Worm (Caenorhabditis elegans) whole organism, L2 larva: ENCODE measurements around the gene C14A4.7.

Experiments used
- C34F6.9 ChIP-seq: fragments of 150-350 bp; optimal IDR thresholded peaks from 2 replicates; lab custom pipeline; 2014; ENCODE audit warnings: missing biosample characterization, missing genetic modification characterization
- F13H6.1 ChIP-seq: sonication (generic microtip); optimal IDR thresholded peaks from 2 replicates; lab custom pipeline; 2016; ENCODE audit warnings: missing genetic modification characterization, missing compliant biosample characterization
- R02D3.7 ChIP-seq: fragments of 150-350 bp; optimal IDR thresholded peaks from 2 replicates; lab custom pipeline; 2014; ENCODE audit warnings: missing biosample characterization, missing genetic modification characterization
- Y55F3AM.14 ChIP-seq: fragments of 200-800 bp; sonication (Bioruptor generic); optimal IDR thresholded peaks from 2 replicates; lab custom pipeline; 2018; ENCODE audit warnings: mild to moderate bottlenecking, missing genetic modification characterization, missing compliant biosample characterization
- ZK546.5 ChIP-seq: sonication (generic microtip); optimal IDR thresholded peaks from 2 replicates; lab custom pipeline; 2017; ENCODE audit warnings: missing biosample characterization, missing genetic modification characterization
- alr-1 ChIP-seq: fragments of 150-350 bp; optimal IDR thresholded peaks from 2 replicates; lab custom pipeline; 2014; ENCODE audit warnings: missing biosample characterization, missing genetic modification characterization
- aly-2 ChIP-seq: fragments of 150-350 bp; optimal IDR thresholded peaks from 2 replicates; lab custom pipeline; 2014; ENCODE audit warnings: missing biosample characterization, missing genetic modification characterization
- ama-1 ChIP-seq: fragments of 150-350 bp; optimal IDR thresholded peaks from 2 replicates; lab custom pipeline; 2018; ENCODE audit warnings: inconsistent platforms
- blmp-1 ChIP-seq: sonication (generic microtip); optimal IDR thresholded peaks from 2 replicates; lab custom pipeline; 2017; ENCODE audit warnings: missing genetic modification characterization, mild to moderate bottlenecking, missing compliant biosample characterization, antibody characterized with exemption, moderate library complexity; ENCODE audit not compliant: insufficient read depth
- ceh-16 ChIP-seq: fragments of 150-350 bp; optimal IDR thresholded peaks from 2 replicates; lab custom pipeline; 2014; ENCODE audit warnings: missing biosample characterization, missing genetic modification characterization
- ceh-82 ChIP-seq: fragments of 150-350 bp; optimal IDR thresholded peaks from 2 replicates; lab custom pipeline; 2014; ENCODE audit warnings: missing biosample characterization, missing genetic modification characterization
- crh-2 ChIP-seq: sonication (generic microtip); optimal IDR thresholded peaks from 2 replicates; lab custom pipeline; 2017; ENCODE audit warnings: missing biosample characterization, missing genetic modification characterization
- dmd-4 ChIP-seq: sonication (generic microtip); optimal IDR thresholded peaks from 2 replicates; lab custom pipeline; 2017; ENCODE audit warnings: missing biosample characterization, missing genetic modification characterization
- egl-27 ChIP-seq: sonication (generic microtip); optimal IDR thresholded peaks from 3 replicates; lab custom pipeline; 2017; ENCODE audit warnings: missing biosample characterization, missing genetic modification reagents, missing genetic modification characterization
- elt-1 ChIP-seq: fragments of 150-350 bp; optimal IDR thresholded peaks from 2 replicates; lab custom pipeline; 2014; ENCODE audit warnings: missing biosample characterization, missing genetic modification characterization
- elt-3 ChIP-seq: sonication (generic microtip); optimal IDR thresholded peaks from 2 replicates; lab custom pipeline; 2017; ENCODE audit warnings: missing biosample characterization, missing genetic modification characterization
- fos-1 ChIP-seq: fragments of 150-350 bp; optimal IDR thresholded peaks from 2 replicates; lab custom pipeline; 2014; ENCODE audit warnings: missing biosample characterization, missing genetic modification characterization
- gmeb-1 ChIP-seq: fragments of 150-350 bp; optimal IDR thresholded peaks from 2 replicates; lab custom pipeline; 2014; ENCODE audit warnings: missing biosample characterization, missing genetic modification characterization
- lin-11 ChIP-seq: fragments of 150-350 bp; sonication (generic microtip); optimal IDR thresholded peaks from 2 replicates; lab custom pipeline; 2014; ENCODE audit warnings: missing biosample characterization, missing genetic modification characterization, inconsistent platforms, mixed read lengths
- lin-13 ChIP-seq: fragments of 150-350 bp; optimal IDR thresholded peaks from 2 replicates; lab custom pipeline; 2014; ENCODE audit warnings: missing biosample characterization, missing genetic modification reagents, missing genetic modification characterization
- lin-39 ChIP-seq: fragments of 150-350 bp; optimal IDR thresholded peaks from 2 replicates; lab custom pipeline; 2014; ENCODE audit warnings: missing biosample characterization, missing genetic modification reagents, missing genetic modification characterization
- lsy-2 ChIP-seq, 2 experiments: fragments of 150-350 bp in 1 of 2; sonication (generic microtip) in 1 of 2; optimal IDR thresholded peaks; 2 replicates each; lab custom pipeline; 2014 to 2017; ENCODE audit warnings: missing biosample characterization in 2 of 2, missing genetic modification characterization in 2 of 2
- mab-5 ChIP-seq: fragments of 150-350 bp; optimal IDR thresholded peaks from 2 replicates; lab custom pipeline; 2014; ENCODE audit warnings: missing biosample characterization, missing genetic modification characterization
- mbf-1 ChIP-seq: sonication (generic microtip); optimal IDR thresholded peaks from 2 replicates; lab custom pipeline; 2017; ENCODE audit warnings: missing biosample characterization, missing genetic modification characterization
- mdl-1 ChIP-seq, 2 experiments: fragments of 150-350 bp in 1 of 2; sonication (generic microtip) in 1 of 2; optimal IDR thresholded peaks; 2 replicates each; lab custom pipeline; 2017; ENCODE audit warnings: missing biosample characterization in 2 of 2, missing genetic modification characterization in 2 of 2
- nhr-10 ChIP-seq: sonication (generic microtip); optimal IDR thresholded peaks from 2 replicates; lab custom pipeline; 2017; ENCODE audit warnings: missing biosample characterization, missing genetic modification characterization
- nhr-11 ChIP-seq: fragments of 150-350 bp; optimal IDR thresholded peaks from 2 replicates; lab custom pipeline; 2014; ENCODE audit warnings: missing biosample characterization, missing genetic modification characterization
- nhr-12 ChIP-seq: fragments of 150-350 bp; optimal IDR thresholded peaks from 2 replicates; lab custom pipeline; 2014; ENCODE audit warnings: missing biosample characterization, missing genetic modification characterization
- nhr-129 ChIP-seq: fragments of 150-350 bp; optimal IDR thresholded peaks from 2 replicates; lab custom pipeline; 2014; ENCODE audit warnings: missing biosample characterization, missing genetic modification characterization
- nhr-21 ChIP-seq: fragments of 150-350 bp; optimal IDR thresholded peaks from 2 replicates; lab custom pipeline; 2014; ENCODE audit warnings: missing biosample characterization, missing genetic modification characterization
- nhr-23 ChIP-seq: fragments of 150-350 bp; optimal IDR thresholded peaks from 2 replicates; lab custom pipeline; 2014; ENCODE audit warnings: missing biosample characterization, missing genetic modification reagents, missing genetic modification characterization
- nhr-237 ChIP-seq: fragments of 150-350 bp; optimal IDR thresholded peaks from 2 replicates; lab custom pipeline; 2014; ENCODE audit warnings: missing biosample characterization, missing genetic modification characterization
- nhr-25 ChIP-seq: fragments of 150-350 bp; sonication (generic microtip); optimal IDR thresholded peaks from 3 replicates; lab custom pipeline; 2014; ENCODE audit warnings: missing biosample characterization, missing genetic modification characterization
- nhr-6 ChIP-seq: fragments of 150-350 bp; optimal IDR thresholded peaks from 2 replicates; lab custom pipeline; 2014; ENCODE audit warnings: missing biosample characterization, missing genetic modification characterization
- nhr-77 ChIP-seq: fragments of 150-350 bp; optimal IDR thresholded peaks from 2 replicates; lab custom pipeline; 2014; ENCODE audit warnings: missing biosample characterization, missing genetic modification characterization
- peb-1 ChIP-seq: fragments of 150-350 bp; optimal IDR thresholded peaks from 2 replicates; lab custom pipeline; 2014; ENCODE audit warnings: missing biosample characterization, missing genetic modification characterization
- sem-4 ChIP-seq: fragments of 150-350 bp; optimal IDR thresholded peaks from 2 replicates; lab custom pipeline; 2014; ENCODE audit warnings: missing biosample characterization, missing genetic modification reagents, missing genetic modification characterization
- skn-1 ChIP-seq: sonication (generic microtip); optimal IDR thresholded peaks from 2 replicates; lab custom pipeline; 2017; ENCODE audit warnings: missing biosample characterization, missing genetic modification characterization
- sma-3 ChIP-seq: sonication (generic microtip); optimal IDR thresholded peaks from 2 replicates; lab custom pipeline; 2016; ENCODE audit warnings: missing genetic modification reagents, missing genetic modification characterization, missing compliant biosample characterization
- sma-9 ChIP-seq, 2 experiments: fragments of 150-350 bp in 1 of 2; sonication (generic microtip) in 1 of 2; optimal IDR thresholded peaks; 2 replicates each; lab custom pipeline; 2014 to 2016; ENCODE audit warnings: missing genetic modification characterization in 2 of 2, mild to moderate bottlenecking in 1 of 2, missing biosample characterization in 1 of 2, missing compliant biosample characterization in 1 of 2, missing genetic modification reagents in 1 of 2, moderate library complexity in 1 of 2
- snpc-4 ChIP-seq: fragments of 150-350 bp; optimal IDR thresholded peaks from 2 replicates; lab custom pipeline; 2014; ENCODE audit warnings: missing biosample characterization, missing genetic modification characterization
- unc-39 ChIP-seq: fragments of 150-350 bp; optimal IDR thresholded peaks from 2 replicates; lab custom pipeline; 2014; ENCODE audit warnings: missing biosample characterization, missing genetic modification characterization
- unc-55 ChIP-seq: fragments of 150-350 bp; sonication (generic microtip); optimal IDR thresholded peaks from 3 replicates; lab custom pipeline; 2014; ENCODE audit warnings: missing biosample characterization, missing genetic modification reagents, missing genetic modification characterization
- unc-62 ChIP-seq: fragments of 150-350 bp; optimal IDR thresholded peaks from 2 replicates; lab custom pipeline; 2014; ENCODE audit warnings: missing biosample characterization, missing genetic modification reagents, missing genetic modification characterization
- zag-1 ChIP-seq: fragments of 150-350 bp; optimal IDR thresholded peaks from 2 replicates; lab custom pipeline; 2014; ENCODE audit warnings: missing biosample characterization, missing genetic modification characterization
- ztf-1 ChIP-seq: fragments of 200-800 bp; sonication (Bioruptor generic); conservative IDR thresholded peaks from 2 replicates; pipeline ENCODE4 v1.3.6; 2022; ENCODE audit warnings: missing genetic modification characterization, missing compliant biosample characterization
- ztf-11 ChIP-seq: sonication (generic microtip); optimal IDR thresholded peaks from 2 replicates; lab custom pipeline; 2017; ENCODE audit warnings: missing biosample characterization, missing genetic modification characterization
- ztf-4 ChIP-seq: fragments of 150-350 bp; optimal IDR thresholded peaks from 2 replicates; lab custom pipeline; 2014; ENCODE audit warnings: missing biosample characterization, missing genetic modification characterization

Gene C14A4.7

DNA sequence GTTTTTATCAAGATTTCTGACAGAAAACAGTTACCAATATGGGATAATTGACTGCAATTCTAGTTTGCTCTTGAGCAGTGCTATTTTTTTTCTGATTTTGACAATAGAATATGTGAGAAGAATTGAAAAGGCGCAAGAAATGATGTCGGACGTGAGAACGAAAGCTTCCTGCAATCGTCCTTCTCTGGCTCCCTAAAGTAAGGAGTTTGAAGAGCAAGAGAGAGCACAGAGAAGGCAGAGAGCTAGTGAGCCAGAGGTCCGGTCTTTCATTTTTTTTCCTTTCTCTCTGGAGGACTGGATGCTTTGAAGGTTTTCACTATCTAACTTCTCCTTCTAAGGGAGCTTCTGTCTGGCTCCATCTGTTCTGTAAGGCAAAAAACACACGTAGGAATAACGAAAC lies 46.2 kb downstream of the C14A4.7 start:
- TF ChIP-seq mdl-1 (tag; optimal IDR thresholded peaks at IDR 0.05; lab: Kevin White, UChicago) (peak in 1 of 2 experiments; percentile 19), lin-11 (tag; lab: Kevin White, UChicago) (peak; percentile 31), nhr-129 (peak; percentile 44), crh-2 (peak; percentile 6), zag-1 (tag; lab: Kevin White, UChicago) (peak; percentile 4), aly-2 (no peak)
- TF ChIP-seq, all 48 proteins: peak for 5

ce11 chrII:10548778-10549671 lies 47.3 kb downstream of the C14A4.7 start:
- no peak for TF ChIP-seq alr-1 (tag; lab: Kevin White, UChicago)
- peak; percentile 83 for TF ChIP-seq nhr-25 (tag; lab: Kevin White, UChicago)
- no peak for TF ChIP-seq nhr-77 (tag; lab: Kevin White, UChicago)
- no peak for TF ChIP-seq nhr-23
- TF ChIP-seq skn-1, result no peak
- peak; percentile 80 for TF ChIP-seq ceh-16 (tag; lab: Kevin White, UChicago)
- peak; percentile 58 for TF ChIP-seq fos-1 (tag; lab: Kevin White, UChicago)
- TF ChIP-seq dmd-4 (tag; lab: Kevin White, UChicago), result no peak
- TF ChIP-seq lsy-2 (tag; optimal IDR thresholded peaks at IDR 0.05; lab: Kevin White, UChicago), result peak; percentile 70 to 85
- peak; percentile 64 for TF ChIP-seq gmeb-1 (tag; lab: Kevin White, UChicago)
- TF ChIP-seq sma-3 (GFP tag; lab: Kevin White, UChicago), result peak; percentile 61
- TF ChIP-seq snpc-4 (tag; lab: Kevin White, UChicago), result no peak
- TF ChIP-seq nhr-10 (tag; lab: Kevin White, UChicago), result no peak
- TF ChIP-seq nhr-129, result peak; percentile 92
- peak; percentile 78 for TF ChIP-seq ztf-4 (tag; lab: Kevin White, UChicago)
- peak; percentile 90 for TF ChIP-seq C34F6.9 (tag; lab: Kevin White, UChicago)
- TF ChIP-seq ztf-11 (tag; lab: Kevin White, UChicago), result no peak
- TF ChIP-seq sem-4 (tag; lab: Kevin White, UChicago), result peak; percentile 91
- no peak for TF ChIP-seq unc-39 (tag; lab: Kevin White, UChicago)
- TF ChIP-seq nhr-237 (tag; lab: Kevin White, UChicago), result no peak
- no peak for TF ChIP-seq lin-39 (tag; lab: Kevin White, UChicago)
- no peak for TF ChIP-seq elt-3 (tag; lab: Kevin White, UChicago)
- TF ChIP-seq nhr-11 (tag; lab: Kevin White, UChicago), result peak; percentile 40
- TF ChIP-seq mdl-1 (tag; optimal IDR thresholded peaks at IDR 0.05; lab: Kevin White, UChicago), result peak; percentile 93
- peak; percentile 29 for TF ChIP-seq nhr-6 (tag; lab: Kevin White, UChicago)
- peak; percentile 84 for TF ChIP-seq unc-55 (GFP tag; lab: Kevin White, UChicago)
- TF ChIP-seq nhr-12 (tag; lab: Kevin White, UChicago), result no peak
- no peak for TF ChIP-seq ZK546.5
- peak; percentile 86 for TF ChIP-seq lin-13
- peak; percentile 88 for TF ChIP-seq zag-1 (tag; lab: Kevin White, UChicago)
- TF ChIP-seq R02D3.7 (tag; lab: Kevin White, UChicago), result no peak
- peak; percentile 95 for TF ChIP-seq ama-1
- peak; percentile 50 for TF ChIP-seq blmp-1 (tag; lab: Kevin White, UChicago)
- peak; percentile 71 for TF ChIP-seq crh-2
- peak; percentile 93 for TF ChIP-seq lin-11 (tag; lab: Kevin White, UChicago)
- peak; percentile 58 for TF ChIP-seq peb-1 (tag; lab: Kevin White, UChicago)
- no peak for TF ChIP-seq elt-1 (tag; lab: Kevin White, UChicago)
- TF ChIP-seq Y55F3AM.14 (GFP tag; lab: Kevin White, UChicago), result peak; percentile 57
- peak; percentile 56 for TF ChIP-seq ceh-82 (tag; lab: Kevin White, UChicago)
- TF ChIP-seq F13H6.1, result peak; percentile 89
- no peak for TF ChIP-seq aly-2
- TF ChIP-seq ztf-1 (GFP tag; lab: Robert Waterston, UW), result no peak
- TF ChIP-seq sma-9 (GFP tag; optimal IDR thresholded peaks at IDR 0.05; lab: Kevin White, UChicago), result peak; percentile 88
- TF ChIP-seq sma-9 (tag; optimal IDR thresholded peaks at IDR 0.05; lab: Kevin White, UChicago), result no peak
- TF ChIP-seq unc-62, result no peak
- no peak for TF ChIP-seq mbf-1 (tag; lab: Kevin White, UChicago)
- peak; percentile 66 for TF ChIP-seq nhr-21 (tag; lab: Kevin White, UChicago)
- peak; percentile 82 for TF ChIP-seq mab-5 (tag; lab: Kevin White, UChicago)
- TF ChIP-seq egl-27 (tag; lab: Kevin White, UChicago), result peak; percentile 89
